Fruit fly (Drosophila melanogaster) Kc167 (cell line): ENCODE data around the gene Dyro.

Experiments used
- Myc ChIP-seq: fragments of >200 bp; optimal IDR thresholded peaks from 2 replicates; lab custom pipeline; 2017; ENCODE audit warnings: missing external identifiers
- Sin3A ChIP-seq: fragments of >200 bp; optimal IDR thresholded peaks from 2 replicates; lab custom pipeline; 2018; ENCODE audit warnings: missing external identifiers
- h ChIP-seq: fragments of >200 bp; optimal IDR thresholded peaks from 3 replicates; lab custom pipeline; 2018; ENCODE audit warnings: missing external identifiers
- insv ChIP-seq: fragments of >200 bp; optimal IDR thresholded peaks from 3 replicates; lab custom pipeline; 2018; ENCODE audit warnings: missing external identifiers
- psq ChIP-seq: fragments of >200 bp; optimal IDR thresholded peaks from 2 replicates; lab custom pipeline; 2017; ENCODE audit warnings: missing external identifiers
- ttk ChIP-seq: sonication (Bioruptor generic); optimal IDR thresholded peaks from 2 replicates; lab custom pipeline; 2017; ENCODE audit warnings: missing external identifiers

Gene Dyro

DNA sequence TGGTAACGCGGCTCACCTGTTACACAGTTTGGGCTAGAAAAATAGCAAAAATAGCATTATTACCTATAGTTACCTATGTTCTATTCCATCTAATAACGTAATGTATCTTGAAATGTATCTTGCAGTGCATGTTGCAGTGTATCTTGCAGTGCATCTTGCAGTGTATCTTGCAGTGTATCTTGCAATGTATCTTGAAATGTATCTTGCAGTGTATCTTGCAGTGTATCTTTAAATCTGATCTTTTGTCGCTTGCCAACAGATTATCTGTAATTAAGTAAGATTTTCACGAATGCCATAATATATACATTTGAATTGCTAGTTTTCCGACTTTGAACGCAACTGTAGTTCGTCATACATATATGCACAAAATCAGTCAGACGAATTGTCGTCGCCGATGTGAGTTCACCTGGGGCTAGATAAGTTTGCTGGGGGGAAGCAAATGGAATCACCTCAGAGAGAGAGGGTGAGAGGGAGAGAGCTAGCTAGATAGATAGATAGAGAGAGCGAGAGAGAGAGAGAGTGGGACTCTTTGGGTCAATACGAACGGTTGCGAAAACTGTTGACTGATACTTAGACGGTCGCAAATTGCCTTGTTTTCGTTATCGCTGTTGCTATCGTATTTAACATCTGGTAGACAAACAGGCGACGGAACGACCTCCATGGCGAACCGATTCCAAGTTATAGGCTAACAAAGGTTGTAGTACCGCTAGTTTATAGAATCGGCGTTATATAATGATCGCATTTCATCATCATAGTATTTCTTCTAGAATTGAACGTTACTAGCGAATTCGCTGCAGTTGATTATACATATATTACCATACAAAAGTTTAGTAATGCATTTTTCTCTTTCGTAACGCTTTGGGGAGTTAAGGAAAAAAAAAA, 53.1 kb downstream of the Dyro start:
- TF ChIP-seq ttk (lab: Kevin White, UChicago) (no peak), insv (lab: Kevin White, UChicago) (no peak), Myc (no peak), h (lab: Kevin White, UChicago) (no peak), Sin3A (no peak), psq (lab: Kevin White, UChicago) (no peak)

dm6 chr3L:11241949-11242348, 53.8 kb downstream of the Dyro start:
- TF ChIP-seq ttk (lab: Kevin White, UChicago) (no peak), insv (lab: Kevin White, UChicago) (no peak), Sin3A (no peak), psq (lab: Kevin White, UChicago) (no peak), h (lab: Kevin White, UChicago) (no peak), Myc (no peak)

- no peak for TF ChIP-seq Myc
- TF ChIP-seq ttk (lab: Kevin White, UChicago) = no peak
- TF ChIP-seq h (lab: Kevin White, UChicago) = no peak
- TF ChIP-seq psq (lab: Kevin White, UChicago) = no peak
- no peak for TF ChIP-seq insv (lab: Kevin White, UChicago)
- TF ChIP-seq Sin3A = no peak
These were observed 56.5 kb downstream of the Dyro start for dm6 chr3L:11239191-11239641.
